Worm (Caenorhabditis elegans) whole organism, early embryonic: Measurements from ENCODE around the gene ZK355.2.

Source experiments
- B0310.2 ChIP-seq: sonication (generic microtip); optimal IDR thresholded peaks from 2 replicates; lab custom pipeline; 2016; ENCODE audit warnings: mild to moderate bottlenecking, missing genetic modification characterization, missing compliant biosample characterization
- F13C5.2 ChIP-seq: sonication (generic microtip); optimal IDR thresholded peaks from 2 replicates; lab custom pipeline; 2017; ENCODE audit warnings: mild to moderate bottlenecking, missing genetic modification characterization, inconsistent platforms, missing compliant biosample characterization
- aly-1 ChIP-seq: sonication (generic microtip); optimal IDR thresholded peaks from 2 replicates; lab custom pipeline; 2016; ENCODE audit warnings: missing genetic modification characterization, missing compliant biosample characterization
- ama-1 ChIP-seq: fragments of 150-350 bp; optimal IDR thresholded peaks from 2 replicates; lab custom pipeline; 2014
- ceh-13 ChIP-seq: fragments of 200-800 bp; sonication (Bioruptor generic); optimal IDR thresholded peaks from 2 replicates; lab custom pipeline; 2018; ENCODE audit warnings: mild to moderate bottlenecking, missing genetic modification characterization, missing compliant biosample characterization
- ceh-36 ChIP-seq: sonication (generic microtip); optimal IDR thresholded peaks from 2 replicates; lab custom pipeline; 2016; ENCODE audit warnings: missing genetic modification characterization, inconsistent platforms, missing compliant biosample characterization
- ets-7 ChIP-seq: sonication (generic microtip); optimal IDR thresholded peaks from 2 replicates; lab custom pipeline; 2016; ENCODE audit warnings: missing genotype, missing genetic modification characterization, missing compliant biosample characterization
- flt-1 ChIP-seq: fragments of 200-800 bp; sonication (Bioruptor generic); IDR thresholded peaks from 2 replicates; pipeline ENCODE4 v1.3.6; 2022; ENCODE audit warnings: missing genetic modification characterization, missing compliant biosample characterization
- hmbx-1 ChIP-seq: sonication (generic microtip); optimal IDR thresholded peaks from 2 replicates; lab custom pipeline; 2016; ENCODE audit warnings: mild to moderate bottlenecking, missing genetic modification characterization, missing compliant biosample characterization
- hmg-4 ChIP-seq: fragments of 200-800 bp; sonication (Bioruptor generic); optimal IDR thresholded peaks from 2 replicates; lab custom pipeline; 2018; ENCODE audit warnings: mild to moderate bottlenecking, missing genetic modification characterization, missing compliant biosample characterization
- hnd-1 ChIP-seq: sonication (generic microtip); optimal IDR thresholded peaks from 2 replicates; lab custom pipeline; 2016; ENCODE audit warnings: missing genetic modification characterization, missing compliant biosample characterization
- pes-1 ChIP-seq: fragments of 200-800 bp; sonication (Bioruptor generic); IDR thresholded peaks from 2 replicates; pipeline ENCODE4 v1.3.6; 2022; ENCODE audit warnings: missing genetic modification reagents, missing genetic modification characterization, missing compliant biosample characterization
- scrt-1 ChIP-seq: fragments of 200-800 bp; sonication (Bioruptor generic); IDR thresholded peaks from 2 replicates; pipeline ENCODE4 v1.3.6; 2022; ENCODE audit warnings: missing genetic modification characterization, missing compliant biosample characterization
- sea-1 ChIP-seq: fragments of 200-800 bp; sonication (Bioruptor generic); conservative IDR thresholded peaks from 2 replicates; pipeline ENCODE4 v1.3.6; 2022; ENCODE audit warnings: missing genetic modification characterization, missing compliant biosample characterization
- tbx-11 ChIP-seq: fragments of 200-800 bp; sonication (Bioruptor generic); IDR thresholded peaks from 2 replicates; pipeline ENCODE4 v1.3.6; 2022; ENCODE audit warnings: missing genetic modification characterization, missing compliant biosample characterization
- tbx-37 ChIP-seq: fragments of 200-800 bp; sonication (Bioruptor generic); conservative IDR thresholded peaks from 2 replicates; pipeline ENCODE4 v1.3.6; 2022; ENCODE audit warnings: missing genetic modification reagents, missing genetic modification characterization, missing compliant biosample characterization
- tra-4 ChIP-seq: sonication (generic microtip); optimal IDR thresholded peaks from 2 replicates; lab custom pipeline; 2017; ENCODE audit warnings: missing genetic modification characterization, missing compliant biosample characterization

The ZK355.2 gene

ce11 chrII:2894295-2894694 lies 29.4 kb upstream of the ZK355.2 start, which contains the start of gene sqv-2:
TSS of gene sqv-2 (minus strand) at chrII:2894395.
- TF ChIP-seq ama-1 (lab: Kevin White, UChicago) (no peak), scrt-1 (GFP tag; lab: Robert Waterston, UW) (no peak), tbx-37 (GFP tag; lab: Robert Waterston, UW) (no peak), tbx-11 (GFP tag; lab: Robert Waterston, UW) (no peak), B0310.2 (tag; lab: Kevin White, UChicago) (no peak), aly-1 (tag; lab: Kevin White, UChicago) (no peak)

- TF ChIP-seq ets-7 (tag; lab: Kevin White, UChicago) = no peak
- no peak for TF ChIP-seq pes-1 (GFP tag; lab: Robert Waterston, UW)
- TF ChIP-seq hmbx-1 (tag; lab: Kevin White, UChicago) = no peak
- TF ChIP-seq hmg-4 (GFP tag; lab: Kevin White, UChicago) = no peak
- no peak for TF ChIP-seq F13C5.2
Observed at ce11 chrII:2900248-2900647, 23.5 kb upstream of the ZK355.2 start, which contains the start of gene ubc-26. TSS of gene ubc-26 (minus strand) at chrII:2900348.

ce11 chrII:2901158-2901557 lies 22.6 kb upstream of the ZK355.2 start:
- TF ChIP-seq tbx-11 (GFP tag; lab: Robert Waterston, UW) = no peak
- no peak for TF ChIP-seq ceh-13

ce11 chrII:2903748-2904147 lies 20.0 kb upstream of the ZK355.2 start:
- TF ChIP-seq F13C5.2 = no peak
- no peak for TF ChIP-seq pes-1 (GFP tag; lab: Robert Waterston, UW)
- no peak for TF ChIP-seq flt-1 (GFP tag; lab: Robert Waterston, UW)
- no peak for TF ChIP-seq ets-7 (tag; lab: Kevin White, UChicago)
- no peak for TF ChIP-seq ama-1 (lab: Kevin White, UChicago)
- TF ChIP-seq hmbx-1 (tag; lab: Kevin White, UChicago) = no peak
- TF ChIP-seq tbx-11 (GFP tag; lab: Robert Waterston, UW) = no peak
- no peak for TF ChIP-seq hnd-1 (tag; lab: Kevin White, UChicago)
- TF ChIP-seq aly-1 (tag; lab: Kevin White, UChicago) = no peak
- no peak for TF ChIP-seq B0310.2 (tag; lab: Kevin White, UChicago)
- TF ChIP-seq hmg-4 (GFP tag; lab: Kevin White, UChicago) = no peak
- no peak for TF ChIP-seq tbx-37 (GFP tag; lab: Robert Waterston, UW)
- TF ChIP-seq ceh-36 (tag; lab: Kevin White, UChicago) = no peak
- no peak for TF ChIP-seq scrt-1 (GFP tag; lab: Robert Waterston, UW)
- no peak for TF ChIP-seq sea-1 (GFP tag; lab: Robert Waterston, UW)
- TF ChIP-seq ceh-13 = no peak
- TF ChIP-seq tra-4 (tag; lab: Kevin White, UChicago) = no peak

ce11 chrII:2913505-2913904 lies 10.2 kb upstream of the ZK355.2 start, which contains the start of gene ubc-15:
TSS of gene ubc-15 (minus strand) at chrII:2913605.
- no peak for TF ChIP-seq hmbx-1 (tag; lab: Kevin White, UChicago)
- no peak for TF ChIP-seq scrt-1 (GFP tag; lab: Robert Waterston, UW)
- no peak for TF ChIP-seq tra-4 (tag; lab: Kevin White, UChicago)
- TF ChIP-seq hnd-1 (tag; lab: Kevin White, UChicago) = no peak
- no peak for TF ChIP-seq F13C5.2
- TF ChIP-seq sea-1 (GFP tag; lab: Robert Waterston, UW) = no peak
- TF ChIP-seq ceh-36 (tag; lab: Kevin White, UChicago) = no peak
- no peak for TF ChIP-seq ets-7 (tag; lab: Kevin White, UChicago)
- no peak for TF ChIP-seq hmg-4 (GFP tag; lab: Kevin White, UChicago)
- TF ChIP-seq aly-1 (tag; lab: Kevin White, UChicago) = no peak
- TF ChIP-seq ama-1 (lab: Kevin White, UChicago) = no peak
- TF ChIP-seq B0310.2 (tag; lab: Kevin White, UChicago) = no peak
- TF ChIP-seq tbx-11 (GFP tag; lab: Robert Waterston, UW) = no peak
- no peak for TF ChIP-seq pes-1 (GFP tag; lab: Robert Waterston, UW)
- no peak for TF ChIP-seq tbx-37 (GFP tag; lab: Robert Waterston, UW)
- no peak for TF ChIP-seq ceh-13
- no peak for TF ChIP-seq flt-1 (GFP tag; lab: Robert Waterston, UW)

- TF ChIP-seq tra-4 (tag; lab: Kevin White, UChicago) = no peak
- TF ChIP-seq hmg-4 (GFP tag; lab: Kevin White, UChicago) = no peak
- no peak for TF ChIP-seq hmbx-1 (tag; lab: Kevin White, UChicago)
- no peak for TF ChIP-seq ama-1 (lab: Kevin White, UChicago)
- no peak for TF ChIP-seq ceh-13
- no peak for TF ChIP-seq aly-1 (tag; lab: Kevin White, UChicago)
- TF ChIP-seq tbx-37 (GFP tag; lab: Robert Waterston, UW) = no peak
- TF ChIP-seq flt-1 (GFP tag; lab: Robert Waterston, UW) = no peak
- no peak for TF ChIP-seq B0310.2 (tag; lab: Kevin White, UChicago)
- no peak for TF ChIP-seq F13C5.2
- no peak for TF ChIP-seq pes-1 (GFP tag; lab: Robert Waterston, UW)
Observed at ce11 chrII:2919074-2919857, 4.5 kb upstream of the ZK355.2 start, which contains the start of the genes ncap-1 and Y110A2AR.1. TSS of gene ncap-1 (minus strand) at chrII:2919314. TSS of gene Y110A2AR.1 (plus strand) at chrII:2919710.

ce11 chrII:2920234-2920633 lies 3.5 kb upstream of the ZK355.2 start:
- TF ChIP-seq F13C5.2 = no peak
- TF ChIP-seq hmg-4 (GFP tag; lab: Kevin White, UChicago) = no peak
- no peak for TF ChIP-seq ceh-13
- no peak for TF ChIP-seq B0310.2 (tag; lab: Kevin White, UChicago)
- no peak for TF ChIP-seq flt-1 (GFP tag; lab: Robert Waterston, UW)
- TF ChIP-seq tra-4 (tag; lab: Kevin White, UChicago) = no peak
- TF ChIP-seq pes-1 (GFP tag; lab: Robert Waterston, UW) = no peak
- TF ChIP-seq tbx-11 (GFP tag; lab: Robert Waterston, UW) = no peak
- TF ChIP-seq sea-1 (GFP tag; lab: Robert Waterston, UW) = no peak
- TF ChIP-seq tbx-37 (GFP tag; lab: Robert Waterston, UW) = no peak
